Fruit fly (Drosophila melanogaster) Kc167 (cell line): ENCODE results near the gene CG6000.

ENCODE experiments used
- Myc ChIP-seq: fragments of >200 bp; optimal IDR thresholded peaks from 2 replicates; lab custom pipeline; 2017; ENCODE audit warnings: missing external identifiers
- Sin3A ChIP-seq: fragments of >200 bp; optimal IDR thresholded peaks from 2 replicates; lab custom pipeline; 2018; ENCODE audit warnings: missing external identifiers
- h ChIP-seq: fragments of >200 bp; optimal IDR thresholded peaks from 3 replicates; lab custom pipeline; 2018; ENCODE audit warnings: missing external identifiers
- insv ChIP-seq: fragments of >200 bp; optimal IDR thresholded peaks from 3 replicates; lab custom pipeline; 2018; ENCODE audit warnings: missing external identifiers
- psq ChIP-seq: fragments of >200 bp; optimal IDR thresholded peaks from 2 replicates; lab custom pipeline; 2017; ENCODE audit warnings: missing external identifiers
- ttk ChIP-seq: sonication (Bioruptor generic); optimal IDR thresholded peaks from 2 replicates; lab custom pipeline; 2017; ENCODE audit warnings: missing external identifiers

CG6000 gene

dm6 chr3R:24073703-24074102 lies 19.5 kb downstream of the CG6000 start:
- TF ChIP-seq h (lab: Kevin White, UChicago) = no peak
- TF ChIP-seq Sin3A (lab: Kevin White, UChicago) = no peak
- no peak for TF ChIP-seq insv
- TF ChIP-seq ttk (lab: Kevin White, UChicago) = no peak
- TF ChIP-seq Myc (lab: Kevin White, UChicago) = no peak
- TF ChIP-seq psq (lab: Kevin White, UChicago) = no peak

- no peak for TF ChIP-seq h (lab: Kevin White, UChicago)
- TF ChIP-seq Sin3A (lab: Kevin White, UChicago) = no peak
- no peak for TF ChIP-seq psq (lab: Kevin White, UChicago)
- TF ChIP-seq ttk (lab: Kevin White, UChicago) = no peak
- TF ChIP-seq Myc (lab: Kevin White, UChicago) = no peak
- TF ChIP-seq insv = no peak
Observed at dm6 chr3R:24079110-24079509, 24.9 kb downstream of the CG6000 start.

- TF ChIP-seq insv (no peak), ttk (lab: Kevin White, UChicago) (no peak), Sin3A (lab: Kevin White, UChicago) (no peak), Myc (lab: Kevin White, UChicago) (no peak), psq (lab: Kevin White, UChicago) (no peak)
Observed at dm6 chr3R:24079613-24080012, 25.4 kb downstream of the CG6000 start.

- TF ChIP-seq insv = no peak
- TF ChIP-seq h (lab: Kevin White, UChicago) = no peak
- no peak for TF ChIP-seq Sin3A (lab: Kevin White, UChicago)
- no peak for TF ChIP-seq Myc (lab: Kevin White, UChicago)
- no peak for TF ChIP-seq psq (lab: Kevin White, UChicago)
- no peak for TF ChIP-seq ttk (lab: Kevin White, UChicago)
Observed at dm6 chr3R:24084975-24085374, 30.8 kb downstream of the CG6000 start.

- TF ChIP-seq h (lab: Kevin White, UChicago) (no peak), Sin3A (lab: Kevin White, UChicago) (no peak), insv (no peak), Myc (lab: Kevin White, UChicago) (no peak), psq (lab: Kevin White, UChicago) (no peak), ttk (lab: Kevin White, UChicago) (no peak)
Observed at dm6 chr3R:24090143-24090542, 36.0 kb downstream of the CG6000 start.

- TF ChIP-seq insv = no peak
- no peak for TF ChIP-seq Myc (lab: Kevin White, UChicago)
- no peak for TF ChIP-seq ttk (lab: Kevin White, UChicago)
- no peak for TF ChIP-seq h (lab: Kevin White, UChicago)
- TF ChIP-seq psq (lab: Kevin White, UChicago) = no peak
- TF ChIP-seq Sin3A (lab: Kevin White, UChicago) = no peak
Observed at dm6 chr3R:24091653-24092052, 37.5 kb downstream of the CG6000 start.

- TF ChIP-seq insv = no peak
- no peak for TF ChIP-seq psq (lab: Kevin White, UChicago)
- no peak for TF ChIP-seq Sin3A (lab: Kevin White, UChicago)
- TF ChIP-seq h (lab: Kevin White, UChicago) = no peak
- no peak for TF ChIP-seq ttk (lab: Kevin White, UChicago)
- TF ChIP-seq Myc (lab: Kevin White, UChicago) = no peak
Observed at dm6 chr3R:24092590-24093151, 38.5 kb downstream of the CG6000 start.

- TF ChIP-seq Myc (lab: Kevin White, UChicago) (no peak), psq (lab: Kevin White, UChicago) (no peak), insv (no peak), ttk (lab: Kevin White, UChicago) (no peak), Sin3A (lab: Kevin White, UChicago) (no peak), h (lab: Kevin White, UChicago) (no peak)
Observed at dm6 chr3R:24093430-24093829, 39.2 kb downstream of the CG6000 start.

dm6 chr3R:24099039-24100026 lies 45.1 kb downstream of the CG6000 start:
- TF ChIP-seq Myc (lab: Kevin White, UChicago) (no peak), insv (no peak), h (lab: Kevin White, UChicago) (no peak), psq (lab: Kevin White, UChicago) (no peak), Sin3A (lab: Kevin White, UChicago) (no peak), ttk (lab: Kevin White, UChicago) (no peak)

- no peak for TF ChIP-seq h (lab: Kevin White, UChicago)
- TF ChIP-seq psq (lab: Kevin White, UChicago) = no peak
- no peak for TF ChIP-seq Sin3A (lab: Kevin White, UChicago)
- no peak for TF ChIP-seq insv
- TF ChIP-seq ttk (lab: Kevin White, UChicago) = no peak
- TF ChIP-seq Myc (lab: Kevin White, UChicago) = no peak
Observed at dm6 chr3R:24100717-24101116, 46.5 kb downstream of the CG6000 start.

- TF ChIP-seq Myc (lab: Kevin White, UChicago) (no peak), psq (lab: Kevin White, UChicago) (no peak), ttk (lab: Kevin White, UChicago) (no peak), Sin3A (lab: Kevin White, UChicago) (no peak), insv (no peak)
Observed at dm6 chr3R:24101437-24101836, 47.2 kb downstream of the CG6000 start.
